Worm (Caenorhabditis elegans) whole organism, early embryonic: Measurements from ENCODE around the gene Y97E10AL.1.
A peak's percentile ranks its signal among the peaks of the same experiment; 100 is the strongest.

Experiments used
- B0310.2 ChIP-seq: sonication (generic microtip); optimal IDR thresholded peaks from 2 replicates; lab custom pipeline; 2016; ENCODE audit warnings: mild to moderate bottlenecking, missing genetic modification characterization, missing compliant biosample characterization
- F13C5.2 ChIP-seq: sonication (generic microtip); optimal IDR thresholded peaks from 2 replicates; lab custom pipeline; 2017; ENCODE audit warnings: mild to moderate bottlenecking, missing genetic modification characterization, inconsistent platforms, missing compliant biosample characterization
- aly-1 ChIP-seq: sonication (generic microtip); optimal IDR thresholded peaks from 2 replicates; lab custom pipeline; 2016; ENCODE audit warnings: missing genetic modification characterization, missing compliant biosample characterization
- ama-1 ChIP-seq: fragments of 150-350 bp; optimal IDR thresholded peaks from 2 replicates; lab custom pipeline; 2014
- ceh-13 ChIP-seq: fragments of 200-800 bp; sonication (Bioruptor generic); optimal IDR thresholded peaks from 2 replicates; lab custom pipeline; 2018; ENCODE audit warnings: mild to moderate bottlenecking, missing genetic modification characterization, missing compliant biosample characterization
- ceh-36 ChIP-seq: sonication (generic microtip); optimal IDR thresholded peaks from 2 replicates; lab custom pipeline; 2016; ENCODE audit warnings: missing genetic modification characterization, inconsistent platforms, missing compliant biosample characterization
- ets-7 ChIP-seq: sonication (generic microtip); optimal IDR thresholded peaks from 2 replicates; lab custom pipeline; 2016; ENCODE audit warnings: missing genotype, missing genetic modification characterization, missing compliant biosample characterization
- flt-1 ChIP-seq: fragments of 200-800 bp; sonication (Bioruptor generic); IDR thresholded peaks from 2 replicates; pipeline ENCODE4 v1.3.6; 2022; ENCODE audit warnings: missing genetic modification characterization, missing compliant biosample characterization
- hmbx-1 ChIP-seq: sonication (generic microtip); optimal IDR thresholded peaks from 2 replicates; lab custom pipeline; 2016; ENCODE audit warnings: mild to moderate bottlenecking, missing genetic modification characterization, missing compliant biosample characterization
- hmg-4 ChIP-seq: fragments of 200-800 bp; sonication (Bioruptor generic); optimal IDR thresholded peaks from 2 replicates; lab custom pipeline; 2018; ENCODE audit warnings: mild to moderate bottlenecking, missing genetic modification characterization, missing compliant biosample characterization
- hnd-1 ChIP-seq: sonication (generic microtip); optimal IDR thresholded peaks from 2 replicates; lab custom pipeline; 2016; ENCODE audit warnings: missing genetic modification characterization, missing compliant biosample characterization
- pes-1 ChIP-seq: fragments of 200-800 bp; sonication (Bioruptor generic); IDR thresholded peaks from 2 replicates; pipeline ENCODE4 v1.3.6; 2022; ENCODE audit warnings: missing genetic modification reagents, missing genetic modification characterization, missing compliant biosample characterization
- scrt-1 ChIP-seq: fragments of 200-800 bp; sonication (Bioruptor generic); IDR thresholded peaks from 2 replicates; pipeline ENCODE4 v1.3.6; 2022; ENCODE audit warnings: missing genetic modification characterization, missing compliant biosample characterization
- sea-1 ChIP-seq: fragments of 200-800 bp; sonication (Bioruptor generic); conservative IDR thresholded peaks from 2 replicates; pipeline ENCODE4 v1.3.6; 2022; ENCODE audit warnings: missing genetic modification characterization, missing compliant biosample characterization
- tbx-11 ChIP-seq: fragments of 200-800 bp; sonication (Bioruptor generic); IDR thresholded peaks from 2 replicates; pipeline ENCODE4 v1.3.6; 2022; ENCODE audit warnings: missing genetic modification characterization, missing compliant biosample characterization
- tbx-37 ChIP-seq: fragments of 200-800 bp; sonication (Bioruptor generic); conservative IDR thresholded peaks from 2 replicates; pipeline ENCODE4 v1.3.6; 2022; ENCODE audit warnings: missing genetic modification reagents, missing genetic modification characterization, missing compliant biosample characterization
- tra-4 ChIP-seq: sonication (generic microtip); optimal IDR thresholded peaks from 2 replicates; lab custom pipeline; 2017; ENCODE audit warnings: missing genetic modification characterization, missing compliant biosample characterization

The Y97E10AL.1 gene

ce11 chrV:7955168-7955567 lies 30.8 kb upstream of the Y97E10AL.1 start, which contains the start of gene F26D11.12:
F26D11.12 (minus strand) TSS chrV:7955312.
- TF ChIP-seq B0310.2 (tag; lab: Kevin White, UChicago): no peak
- TF ChIP-seq ceh-36 (tag; lab: Kevin White, UChicago): no peak
- no peak for TF ChIP-seq pes-1 (GFP tag; lab: Robert Waterston, UW)
- TF ChIP-seq tbx-11 (GFP tag; lab: Robert Waterston, UW): no peak
- no peak for TF ChIP-seq ama-1
- no peak for TF ChIP-seq tra-4 (tag; lab: Kevin White, UChicago)
- no peak for TF ChIP-seq hmg-4
- no peak for TF ChIP-seq aly-1
- TF ChIP-seq flt-1 (GFP tag; lab: Robert Waterston, UW): no peak
- no peak for TF ChIP-seq hmbx-1 (tag; lab: Kevin White, UChicago)
- TF ChIP-seq ets-7 (tag; lab: Kevin White, UChicago): no peak
- TF ChIP-seq scrt-1 (GFP tag; lab: Robert Waterston, UW): no peak
- no peak for TF ChIP-seq ceh-13 (GFP tag; lab: Kevin White, UChicago)
- TF ChIP-seq hnd-1: no peak
- no peak for TF ChIP-seq sea-1 (GFP tag; lab: Robert Waterston, UW)
- TF ChIP-seq F13C5.2: no peak
- TF ChIP-seq tbx-37 (GFP tag; lab: Robert Waterston, UW): no peak

ce11 chrV:7956218-7956617 lies 29.7 kb upstream of the Y97E10AL.1 start, which contains the start of gene pals-34:
pals-34 (minus strand) TSS chrV:7956497.
- no peak for TF ChIP-seq pes-1 (GFP tag; lab: Robert Waterston, UW)
- TF ChIP-seq ceh-36 (tag; lab: Kevin White, UChicago): no peak
- no peak for TF ChIP-seq F13C5.2
- TF ChIP-seq aly-1: no peak
- TF ChIP-seq tra-4 (tag; lab: Kevin White, UChicago): no peak
- TF ChIP-seq ceh-13 (GFP tag; lab: Kevin White, UChicago): no peak
- no peak for TF ChIP-seq scrt-1 (GFP tag; lab: Robert Waterston, UW)
- no peak for TF ChIP-seq B0310.2 (tag; lab: Kevin White, UChicago)
- no peak for TF ChIP-seq flt-1 (GFP tag; lab: Robert Waterston, UW)
- TF ChIP-seq hnd-1: no peak
- no peak for TF ChIP-seq ets-7 (tag; lab: Kevin White, UChicago)
- no peak for TF ChIP-seq ama-1

ce11 chrV:7958740-7959320 lies 27.1 kb upstream of the Y97E10AL.1 start, which contains the start of the genes clec-217 and F26D11.2:
clec-217 (minus strand) TSS chrV:7958840.
F26D11.2 (plus strand) TSS chrV:7959270.
- TF ChIP-seq F13C5.2: no peak
- no peak for TF ChIP-seq hnd-1
- no peak for TF ChIP-seq hmbx-1 (tag; lab: Kevin White, UChicago)
- no peak for TF ChIP-seq sea-1 (GFP tag; lab: Robert Waterston, UW)
- no peak for TF ChIP-seq tra-4 (tag; lab: Kevin White, UChicago)
- TF ChIP-seq ama-1: no peak
- no peak for TF ChIP-seq tbx-37 (GFP tag; lab: Robert Waterston, UW)
- no peak for TF ChIP-seq ceh-13 (GFP tag; lab: Kevin White, UChicago)
- TF ChIP-seq pes-1 (GFP tag; lab: Robert Waterston, UW): no peak

ce11 chrV:7964429-7964828 lies 21.5 kb upstream of the Y97E10AL.1 start:
- TF ChIP-seq hmg-4 (no peak), ceh-36 (tag; lab: Kevin White, UChicago) (no peak), scrt-1 (GFP tag; lab: Robert Waterston, UW) (no peak), flt-1 (GFP tag; lab: Robert Waterston, UW) (no peak), ets-7 (tag; lab: Kevin White, UChicago) (no peak), aly-1 (no peak), F13C5.2 (no peak), pes-1 (GFP tag; lab: Robert Waterston, UW) (no peak), hnd-1 (no peak)

ce11 chrV:7969107-7969506 lies 16.9 kb upstream of the Y97E10AL.1 start, which contains the start of gene che-7:
che-7 (minus strand) TSS chrV:7969207.
- TF ChIP-seq hmg-4 (no peak), tra-4 (tag; lab: Kevin White, UChicago) (no peak)

ce11 chrV:7970519-7970918 lies 15.4 kb upstream of the Y97E10AL.1 start:
- TF ChIP-seq B0310.2 (tag; lab: Kevin White, UChicago) (no peak), ceh-36 (tag; lab: Kevin White, UChicago) (no peak), sea-1 (GFP tag; lab: Robert Waterston, UW) (no peak), ama-1 (no peak)

ce11 chrV:7971376-7971775 lies 14.6 kb upstream of the Y97E10AL.1 start:
- TF ChIP-seq ceh-36 (tag; lab: Kevin White, UChicago): no peak
- TF ChIP-seq pes-1 (GFP tag; lab: Robert Waterston, UW): no peak
- TF ChIP-seq hmbx-1 (tag; lab: Kevin White, UChicago): no peak
- TF ChIP-seq aly-1: no peak
- no peak for TF ChIP-seq tra-4 (tag; lab: Kevin White, UChicago)
- TF ChIP-seq hmg-4: no peak
- TF ChIP-seq hnd-1: no peak
- no peak for TF ChIP-seq scrt-1 (GFP tag; lab: Robert Waterston, UW)
- TF ChIP-seq F13C5.2: no peak
- TF ChIP-seq ets-7 (tag; lab: Kevin White, UChicago): no peak

ce11 chrV:7977701-7978461 lies 8.1 kb upstream of the Y97E10AL.1 start, which contains the start of gene let-413:
let-413 (minus strand) TSS chrV:7977776.
- TF ChIP-seq hmg-4 (no peak), sea-1 (GFP tag; lab: Robert Waterston, UW) (no peak), aly-1 (peak; percentile 21), tbx-11 (GFP tag; lab: Robert Waterston, UW) (no peak), flt-1 (GFP tag; lab: Robert Waterston, UW) (no peak), hmbx-1 (tag; lab: Kevin White, UChicago) (no peak)
